Worm (Caenorhabditis elegans) whole organism, young adult: ENCODE data around the gene glb-3.

Source experiments
- B0336.3 ChIP-seq: fragments of 200-800 bp; sonication (Bioruptor generic); IDR thresholded peaks from 2 replicates; pipeline ENCODE4 v1.3.6; 2022; ENCODE audit warnings: missing genetic modification characterization, missing compliant biosample characterization
- zfh-2 ChIP-seq: fragments of 200-800 bp; sonication (Bioruptor generic); conservative IDR thresholded peaks from 2 replicates; pipeline ENCODE4 v1.3.6; 2022; ENCODE audit warnings: missing genetic modification reagents, missing genetic modification characterization, missing compliant biosample characterization

The glb-3 gene

ce11 chrV:11182925-11183324, 48.5 kb downstream of the glb-3 start, which contains the start of gene cnc-10:
Gene cnc-10 (plus strand): TSS chrV:11183225.
- TF ChIP-seq B0336.3 (GFP tag; lab: Robert Waterston, UW): no peak
- no peak for TF ChIP-seq zfh-2 (GFP tag; lab: Robert Waterston, UW)
- TF ChIP-seq, all 124 proteins: peak for 0
